Worm (Caenorhabditis elegans) whole organism, L3 larva: ENCODE measurements around the gene slc-25A10.
A peak's percentile ranks its signal among the peaks of the same experiment; 100 is the strongest.

ENCODE experiments used
- aly-2 ChIP-seq: fragments of 150-350 bp; optimal IDR thresholded peaks from 2 replicates; lab custom pipeline; 2014; ENCODE audit warnings: missing biosample characterization, missing genetic modification characterization
- ama-1 ChIP-seq: fragments of 150-350 bp; optimal IDR thresholded peaks from 2 replicates; lab custom pipeline; 2018
- ceh-16 ChIP-seq: sonication (generic microtip); optimal IDR thresholded peaks from 2 replicates; lab custom pipeline; 2017; ENCODE audit warnings: missing biosample characterization, missing genetic modification characterization
- ceh-28 ChIP-seq: fragments of 150-350 bp; optimal IDR thresholded peaks from 2 replicates; lab custom pipeline; 2014; ENCODE audit warnings: missing biosample characterization, missing genetic modification reagents, missing genetic modification characterization
- ceh-82 ChIP-seq: fragments of 150-350 bp; optimal IDR thresholded peaks from 2 replicates; lab custom pipeline; 2014; ENCODE audit warnings: missing biosample characterization, missing genetic modification characterization
- ceh-9 ChIP-seq: sonication (generic microtip); optimal IDR thresholded peaks from 2 replicates; lab custom pipeline; 2018; ENCODE audit warnings: missing biosample characterization, missing genetic modification characterization
- daf-12 ChIP-seq: fragments of 150-350 bp; optimal IDR thresholded peaks from 2 replicates; lab custom pipeline; 2014; ENCODE audit warnings: missing biosample characterization, missing genetic modification reagents, missing genetic modification characterization
- egl-27 ChIP-seq: sonication (generic microtip); optimal IDR thresholded peaks from 4 replicates; lab custom pipeline; 2017; ENCODE audit warnings: missing biosample characterization, missing genetic modification reagents, missing genetic modification characterization
- egl-5 ChIP-seq: fragments of 150-350 bp; optimal IDR thresholded peaks from 2 replicates; lab custom pipeline; 2017; ENCODE audit warnings: missing biosample characterization, missing genetic modification reagents, missing genetic modification characterization, inconsistent platforms
- elt-1 ChIP-seq: fragments of 150-350 bp; optimal IDR thresholded peaks from 2 replicates; lab custom pipeline; 2014; ENCODE audit warnings: missing biosample characterization, missing genetic modification characterization
- elt-2 ChIP-seq: sonication (generic microtip); optimal IDR thresholded peaks from 2 replicates; lab custom pipeline; 2016; ENCODE audit warnings: missing genetic modification reagents, mild to moderate bottlenecking, missing genetic modification characterization, missing compliant biosample characterization
- fkh-10 ChIP-seq: sonication (generic microtip); optimal IDR thresholded peaks from 2 replicates; lab custom pipeline; 2017; ENCODE audit warnings: missing biosample characterization, missing genetic modification reagents, missing genetic modification characterization
- fkh-2 ChIP-seq: fragments of 150-350 bp; optimal IDR thresholded peaks from 2 replicates; lab custom pipeline; 2014; ENCODE audit warnings: missing biosample characterization, missing genetic modification reagents, missing genetic modification characterization
- fos-1 ChIP-seq: fragments of 150-350 bp; optimal IDR thresholded peaks from 2 replicates; lab custom pipeline; 2014; ENCODE audit warnings: missing biosample characterization, missing genetic modification characterization
- hmg-11 ChIP-seq: sonication (generic microtip); optimal IDR thresholded peaks from 2 replicates; lab custom pipeline; 2016; ENCODE audit warnings: missing genetic modification characterization, missing compliant biosample characterization
- jun-1 ChIP-seq: fragments of 150-350 bp; optimal IDR thresholded peaks from 2 replicates; lab custom pipeline; 2014; ENCODE audit warnings: missing biosample characterization, missing genetic modification reagents, missing genetic modification characterization
- lin-39 ChIP-seq: fragments of 150-350 bp; optimal IDR thresholded peaks from 2 replicates; lab custom pipeline; 2018; ENCODE audit warnings: missing biosample characterization, missing genetic modification reagents, missing genetic modification characterization
- lsy-12 ChIP-seq: sonication (generic microtip); optimal IDR thresholded peaks from 2 replicates; lab custom pipeline; 2016; ENCODE audit warnings: mild to moderate bottlenecking, missing genetic modification characterization, missing compliant biosample characterization
- mdl-1 ChIP-seq: fragments of 150-350 bp; optimal IDR thresholded peaks from 2 replicates; lab custom pipeline; 2014; ENCODE audit warnings: missing biosample characterization, missing genetic modification characterization
- mml-1 ChIP-seq: fragments of 150-350 bp; sonication (generic microtip); optimal IDR thresholded peaks from 3 replicates; lab custom pipeline; 2014; ENCODE audit warnings: missing biosample characterization, missing genetic modification characterization
- nfya-1 ChIP-seq: sonication (generic microtip); optimal IDR thresholded peaks from 2 replicates; lab custom pipeline; 2017; ENCODE audit warnings: missing genetic modification characterization, mild to moderate bottlenecking, missing compliant biosample characterization, antibody characterized with exemption, moderate library complexity; ENCODE audit not compliant: insufficient read depth
- nhr-11 ChIP-seq: fragments of 150-350 bp; optimal IDR thresholded peaks from 2 replicates; lab custom pipeline; 2014; ENCODE audit warnings: missing biosample characterization, missing genetic modification characterization
- nhr-12 ChIP-seq: fragments of 150-350 bp; optimal IDR thresholded peaks from 2 replicates; lab custom pipeline; 2014; ENCODE audit warnings: missing biosample characterization, missing genetic modification characterization
- nhr-23 ChIP-seq: fragments of 150-350 bp; optimal IDR thresholded peaks from 2 replicates; lab custom pipeline; 2014; ENCODE audit warnings: missing biosample characterization, missing genetic modification reagents, missing genetic modification characterization
- nhr-237 ChIP-seq: fragments of 150-350 bp; optimal IDR thresholded peaks from 2 replicates; lab custom pipeline; 2014; ENCODE audit warnings: missing biosample characterization, missing genetic modification characterization
- nhr-25 ChIP-seq: sonication (generic microtip); optimal IDR thresholded peaks from 2 replicates; lab custom pipeline; 2017; ENCODE audit warnings: missing biosample characterization, missing genetic modification characterization
- nhr-28 ChIP-seq: fragments of 150-350 bp; optimal IDR thresholded peaks from 2 replicates; lab custom pipeline; 2014; ENCODE audit warnings: missing biosample characterization, missing genetic modification characterization
- nhr-43 ChIP-seq: sonication (generic microtip); optimal IDR thresholded peaks from 2 replicates; lab custom pipeline; 2016; ENCODE audit warnings: mild to moderate bottlenecking, missing genetic modification characterization, missing compliant biosample characterization; ENCODE audit not compliant: poor library complexity, severe bottlenecking
- nhr-67 ChIP-seq: fragments of 150-350 bp; optimal IDR thresholded peaks from 2 replicates; lab custom pipeline; 2014; ENCODE audit warnings: missing biosample characterization, missing genetic modification characterization
- nhr-76 ChIP-seq: fragments of 150-350 bp; sonication (generic microtip); optimal IDR thresholded peaks from 5 replicates; lab custom pipeline; 2014; ENCODE audit warnings: missing biosample characterization, missing genetic modification characterization
- nhr-77 ChIP-seq: fragments of 150-350 bp; optimal IDR thresholded peaks from 2 replicates; lab custom pipeline; 2014; ENCODE audit warnings: missing biosample characterization, missing genetic modification characterization
- pha-4 ChIP-seq: fragments of 150-350 bp; optimal IDR thresholded peaks from 2 replicates; lab custom pipeline; 2014; ENCODE audit warnings: missing biosample characterization, missing genetic modification reagents, missing genetic modification characterization
- pqm-1 ChIP-seq: fragments of 150-350 bp; optimal IDR thresholded peaks from 2 replicates; lab custom pipeline; 2017; ENCODE audit warnings: missing biosample characterization, missing genetic modification characterization, inconsistent platforms
- sea-2 ChIP-seq: fragments of 150-350 bp; sonication (generic microtip); optimal IDR thresholded peaks from 4 replicates; lab custom pipeline; 2014; ENCODE audit warnings: missing biosample characterization, missing genetic modification reagents, missing genetic modification characterization
- skn-1 ChIP-seq: fragments of 150-350 bp; optimal IDR thresholded peaks from 2 replicates; lab custom pipeline; 2014; ENCODE audit warnings: missing biosample characterization, missing genetic modification characterization
- snpc-4 ChIP-seq: fragments of 150-350 bp; optimal IDR thresholded peaks from 2 replicates; lab custom pipeline; 2014; ENCODE audit warnings: missing biosample characterization, missing genetic modification characterization
- tbx-2 ChIP-seq: sonication (generic microtip); optimal IDR thresholded peaks from 2 replicates; lab custom pipeline; 2016; ENCODE audit warnings: mild to moderate bottlenecking, missing genetic modification characterization, missing compliant biosample characterization
- unc-39 ChIP-seq: sonication (generic microtip); optimal IDR thresholded peaks from 4 replicates; lab custom pipeline; 2017; ENCODE audit warnings: missing biosample characterization, missing genetic modification characterization
- unc-62 ChIP-seq: fragments of 150-350 bp; sonication (generic microtip); optimal IDR thresholded peaks from 4 replicates; lab custom pipeline; 2014; ENCODE audit warnings: missing biosample characterization, missing genetic modification reagents, missing genetic modification characterization
- zag-1 ChIP-seq: fragments of 150-350 bp; optimal IDR thresholded peaks from 2 replicates; lab custom pipeline; 2014; ENCODE audit warnings: missing biosample characterization, missing genetic modification characterization
- ztf-11 ChIP-seq: fragments of 150-350 bp; optimal IDR thresholded peaks from 2 replicates; lab custom pipeline; 2014; ENCODE audit warnings: missing biosample characterization, missing genetic modification characterization
- ztf-4 ChIP-seq: fragments of 150-350 bp; optimal IDR thresholded peaks from 2 replicates; lab custom pipeline; 2014; ENCODE audit warnings: missing biosample characterization, missing genetic modification characterization

slc-25A10 gene

DNA sequence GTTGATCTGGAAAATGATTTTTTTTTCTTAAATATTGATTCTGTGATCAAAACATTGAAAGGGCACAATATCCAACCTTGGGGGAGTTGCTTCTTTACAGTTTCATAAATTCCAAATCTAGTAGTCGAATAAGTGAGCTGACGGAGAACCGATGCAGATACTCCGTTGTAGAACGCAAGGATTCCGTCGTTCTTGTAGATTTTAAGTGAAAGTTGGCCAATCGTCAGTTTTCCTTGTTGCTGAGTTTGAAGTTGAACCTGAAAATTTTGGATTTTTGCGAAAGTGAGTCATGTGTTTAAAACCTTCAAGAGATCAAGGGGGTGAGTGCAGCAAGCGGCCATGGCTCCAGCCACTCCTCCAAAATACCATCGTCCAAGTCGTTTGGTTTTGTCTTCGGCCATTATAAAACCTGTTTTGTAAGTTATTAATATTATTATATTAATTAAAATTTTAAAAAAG, at the start of gene slc-25A10:
slc-25A10 (minus strand) TSS at position 409 of the 459 bp plus-strand sequence.
- TF ChIP-seq fkh-2 (tag; lab: Kevin White, UChicago) (no peak), nhr-237 (no peak), ama-1 (lab: Kevin White, UChicago) (peak; percentile 88), ceh-82 (tag; lab: Kevin White, UChicago) (no peak), nhr-67 (tag; lab: Kevin White, UChicago) (no peak), unc-62 (GFP tag; lab: Kevin White, UChicago) (no peak), nhr-23 (tag; lab: Kevin White, UChicago) (no peak), aly-2 (no peak), pha-4 (tag; lab: Kevin White, UChicago) (no peak), nhr-12 (tag; lab: Kevin White, UChicago) (no peak), daf-12 (tag; lab: Kevin White, UChicago) (no peak), elt-2 (tag; lab: Kevin White, UChicago) (peak; percentile 15), unc-39 (tag; lab: Kevin White, UChicago) (no peak)

DNA sequence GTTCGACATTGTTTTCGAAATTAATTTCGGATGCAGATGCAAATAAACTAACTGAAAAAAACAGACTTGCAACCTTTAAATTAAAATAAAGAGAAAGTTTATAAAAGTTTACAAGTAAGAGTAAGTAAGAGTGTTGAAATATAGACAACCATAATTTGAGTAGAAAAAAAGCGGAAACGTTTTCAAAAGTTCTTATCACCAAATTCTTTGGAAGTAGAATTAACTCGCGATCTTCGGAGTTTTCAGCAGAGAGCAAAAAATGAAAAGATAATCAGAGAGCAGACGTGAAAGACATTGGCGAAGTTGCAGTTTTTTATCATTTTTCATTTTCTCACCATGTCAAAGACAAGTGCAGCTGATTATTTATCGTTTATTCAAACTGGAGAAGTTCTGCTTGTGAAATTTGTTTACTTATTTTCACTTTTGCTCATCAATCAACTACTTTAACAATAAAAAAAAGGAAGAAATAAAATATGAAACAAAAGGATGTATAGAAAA, 36.3 kb upstream of the slc-25A10 start, which contains the start of gene abts-4:
abts-4 (minus strand) TSS at position 51 of the 498 bp plus-strand sequence.
- TF ChIP-seq nhr-237, result no peak
- peak; percentile 72 for TF ChIP-seq elt-2 (tag; lab: Kevin White, UChicago)
- TF ChIP-seq ceh-16 (tag; lab: Kevin White, UChicago), result no peak
- peak; percentile 16 for TF ChIP-seq pqm-1
- TF ChIP-seq nfya-1 (tag; lab: Kevin White, UChicago), result no peak
- peak; percentile 35 for TF ChIP-seq pha-4 (tag; lab: Kevin White, UChicago)

DNA sequence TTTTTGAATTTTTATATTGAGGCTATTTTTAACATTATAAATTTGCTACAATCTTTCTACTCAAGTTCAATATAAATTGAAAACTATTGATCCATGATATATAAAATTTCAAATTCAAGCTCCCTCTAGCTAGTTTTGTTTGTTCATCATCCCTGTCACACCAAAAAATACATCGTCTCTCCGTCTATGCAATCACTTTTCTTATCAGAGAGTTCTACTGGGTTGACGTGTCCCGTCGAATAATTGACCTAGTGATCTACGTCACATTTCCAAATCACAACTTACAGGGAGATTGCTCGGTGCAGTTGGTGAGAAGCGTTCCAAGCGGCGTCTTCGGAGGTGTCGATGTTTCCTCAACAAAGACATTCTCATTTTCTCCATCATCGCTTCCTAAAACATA, 35.7 kb upstream of the slc-25A10 start:
- TF ChIP-seq skn-1 (tag; lab: Kevin White, UChicago) (no peak), mml-1 (tag; lab: Kevin White, UChicago) (no peak), pha-4 (tag; lab: Kevin White, UChicago) (no peak), nhr-237 (no peak), ztf-4 (no peak), ceh-9 (tag; lab: Kevin White, UChicago) (no peak), aly-2 (no peak), pqm-1 (peak; percentile 44), elt-2 (tag; lab: Kevin White, UChicago) (peak; percentile 51)

DNA sequence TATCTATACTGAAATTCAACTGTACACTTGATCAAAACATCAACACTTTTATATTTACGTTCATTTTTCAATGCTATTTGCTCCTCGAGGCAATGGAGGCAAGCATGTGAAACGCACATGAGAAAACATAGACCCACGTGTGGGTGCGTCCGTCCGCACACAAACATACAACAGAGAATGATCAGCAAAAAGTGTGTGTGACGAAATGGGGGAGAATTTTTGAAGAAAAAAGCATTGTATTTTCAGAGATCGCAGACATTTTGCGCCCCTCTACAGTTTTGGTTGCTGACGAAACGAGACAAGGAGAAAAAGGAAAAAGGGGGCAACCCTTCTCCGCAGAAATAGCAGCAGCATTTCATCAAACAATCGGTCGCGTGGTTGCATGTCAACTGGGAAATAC, 24.7 kb upstream of the slc-25A10 start:
- TF ChIP-seq pqm-1, result peak; percentile 87
- TF ChIP-seq fos-1 (tag; lab: Kevin White, UChicago), result no peak
- no peak for TF ChIP-seq nhr-76 (tag; lab: Kevin White, UChicago)
- peak; percentile 85 for TF ChIP-seq jun-1 (tag; lab: Kevin White, UChicago)
- TF ChIP-seq elt-1, result peak; percentile 54
- TF ChIP-seq egl-27 (tag; lab: Kevin White, UChicago), result peak; percentile 84
- TF ChIP-seq nhr-12 (tag; lab: Kevin White, UChicago), result no peak
- TF ChIP-seq fkh-2 (tag; lab: Kevin White, UChicago), result no peak
- peak; percentile 89 for TF ChIP-seq elt-2 (tag; lab: Kevin White, UChicago)
- TF ChIP-seq nfya-1 (tag; lab: Kevin White, UChicago), result peak; percentile 75
- TF ChIP-seq snpc-4 (tag; lab: Kevin White, UChicago), result peak; percentile 31
- peak; percentile 68 for TF ChIP-seq hmg-11 (tag; lab: Kevin White, UChicago)
- TF ChIP-seq aly-2, result no peak
- TF ChIP-seq ztf-4, result no peak
- TF ChIP-seq zag-1 (tag; lab: Kevin White, UChicago), result no peak
- TF ChIP-seq fkh-10 (GFP tag; lab: Kevin White, UChicago), result no peak
- TF ChIP-seq nhr-67 (tag; lab: Kevin White, UChicago), result no peak
- peak; percentile 41 for TF ChIP-seq unc-62 (GFP tag; lab: Kevin White, UChicago)
- peak; percentile 83 for TF ChIP-seq nhr-43 (tag; lab: Kevin White, UChicago)
- peak; percentile 95 for TF ChIP-seq nhr-25
- TF ChIP-seq nhr-23 (tag; lab: Kevin White, UChicago), result peak; percentile 86
- peak; percentile 97 for TF ChIP-seq mml-1 (tag; lab: Kevin White, UChicago)
- TF ChIP-seq ceh-16 (tag; lab: Kevin White, UChicago), result no peak
- no peak for TF ChIP-seq daf-12 (tag; lab: Kevin White, UChicago)
- TF ChIP-seq mdl-1 (tag; lab: Kevin White, UChicago), result peak; percentile 100
- TF ChIP-seq ceh-28 (tag; lab: Kevin White, UChicago), result peak; percentile 45
- peak; percentile 77 for TF ChIP-seq tbx-2
- TF ChIP-seq ama-1 (lab: Kevin White, UChicago), result peak; percentile 70
- TF ChIP-seq ceh-9 (tag; lab: Kevin White, UChicago), result no peak
- TF ChIP-seq unc-39 (tag; lab: Kevin White, UChicago), result no peak
- no peak for TF ChIP-seq skn-1 (tag; lab: Kevin White, UChicago)
- TF ChIP-seq egl-5 (tag; lab: Kevin White, UChicago), result peak; percentile 75
- TF ChIP-seq sea-2 (GFP tag; lab: Kevin White, UChicago), result no peak
- TF ChIP-seq ceh-82 (tag; lab: Kevin White, UChicago), result no peak
- no peak for TF ChIP-seq nhr-237
- TF ChIP-seq lsy-12 (tag; lab: Kevin White, UChicago), result peak; percentile 11
- TF ChIP-seq nhr-28 (tag; lab: Kevin White, UChicago), result no peak
- TF ChIP-seq lin-39 (tag; lab: Kevin White, UChicago), result peak; percentile 72
- TF ChIP-seq nhr-11 (tag; lab: Kevin White, UChicago), result peak; percentile 64
- peak; percentile 99 for TF ChIP-seq pha-4 (tag; lab: Kevin White, UChicago)
- no peak for TF ChIP-seq ztf-11
- TF ChIP-seq nhr-77 (tag; lab: Kevin White, UChicago), result no peak
